Worm (Caenorhabditis elegans): Measurements from ENCODE around the gene C15H9.3.

Gene C15H9.3

DNA sequence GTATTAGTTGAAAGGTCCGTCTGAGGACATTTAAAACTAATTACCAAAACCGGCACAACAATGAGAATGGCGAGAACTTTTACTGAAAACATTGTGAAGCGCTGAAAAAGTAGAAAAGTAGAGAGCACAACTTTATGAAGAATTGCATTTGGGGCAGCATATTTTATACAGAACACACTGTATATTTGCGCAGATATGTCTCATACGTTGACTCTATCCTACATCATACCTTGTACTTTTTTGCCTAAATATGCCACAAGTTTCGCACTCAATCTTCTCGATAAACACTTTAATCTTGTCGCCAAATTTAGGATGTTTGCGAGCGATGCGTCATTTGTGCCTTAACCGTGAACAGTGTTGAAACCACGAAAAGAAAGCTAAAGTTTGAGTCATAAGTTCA, 12.3 kb upstream of the C15H9.3 start, which contains the start of gene C15H9.11:
Gene C15H9.11 (minus strand): TSS at position 101 of the 400 bp plus-strand sequence.
- TF ChIP-seq unc-62 (GFP tag; optimal IDR thresholded peaks at IDR 0.05) = no peak

DNA sequence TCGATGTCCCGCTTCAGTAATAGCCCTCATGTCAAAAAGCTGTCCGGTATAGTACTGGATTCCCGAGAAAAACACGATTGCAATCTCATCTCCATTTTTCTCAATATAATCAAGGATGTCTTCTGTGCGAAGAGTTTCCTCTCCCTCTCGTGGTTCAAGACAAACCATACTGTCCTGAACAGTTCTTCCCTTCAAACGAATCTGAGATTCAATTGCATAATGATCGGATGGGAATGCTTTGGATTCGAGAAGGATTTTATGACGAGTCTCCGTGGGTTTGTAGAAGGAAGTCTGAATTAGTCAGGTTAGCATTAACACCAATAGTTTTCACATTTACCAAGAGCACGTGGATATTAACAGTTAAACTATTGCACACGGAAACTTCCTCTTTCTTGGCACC, 7.6 kb upstream of the C15H9.3 start:
- TF ChIP-seq unc-62 (GFP tag; optimal IDR thresholded peaks at IDR 0.05) = no peak

DNA sequence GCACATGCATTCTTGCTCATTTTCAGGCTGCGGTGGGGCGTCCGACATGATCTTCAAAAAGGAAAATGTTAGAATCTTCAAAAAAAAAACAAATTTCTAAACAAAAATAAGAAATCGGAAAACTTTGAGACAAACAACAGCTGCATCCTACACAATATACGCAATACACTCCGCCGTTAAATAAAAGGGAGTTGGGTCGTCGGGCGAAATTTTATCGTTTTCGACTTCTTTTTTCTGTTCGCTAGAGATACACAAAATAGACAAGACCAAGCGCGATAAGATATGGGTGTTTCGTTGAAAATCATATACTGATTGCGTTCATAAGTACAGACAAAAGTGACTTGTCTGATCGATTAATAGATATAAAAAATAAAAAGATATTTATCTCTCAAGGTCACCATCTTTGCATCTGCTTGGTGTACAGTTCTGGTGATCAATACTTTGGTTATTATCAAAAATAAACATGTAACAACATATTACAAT, 6.3 kb upstream of the C15H9.3 start, which contains the start of gene kynu-1:
Gene kynu-1 (minus strand): TSS at position 51 of the 483 bp plus-strand sequence.
- no peak for TF ChIP-seq unc-62 (GFP tag; optimal IDR thresholded peaks at IDR 0.05)

DNA sequence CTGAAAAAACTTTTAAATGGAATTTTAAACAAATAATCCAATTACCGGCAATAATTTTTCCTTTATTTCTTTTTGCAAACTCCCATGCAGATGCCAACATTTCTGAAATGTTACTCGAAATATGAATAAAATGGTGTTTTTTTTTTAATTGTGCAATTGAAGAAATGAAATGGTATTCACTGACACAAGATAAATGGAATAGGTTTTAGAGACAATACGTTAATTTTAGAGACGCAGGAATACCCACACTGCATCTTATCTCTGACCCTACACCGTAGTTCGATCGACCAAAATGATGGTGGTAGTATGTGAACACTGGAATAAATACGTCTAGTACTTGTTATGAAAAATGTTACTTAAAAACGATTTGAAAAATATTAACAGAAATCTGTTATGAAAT, 2.8 kb upstream of the C15H9.3 start, which contains the start of gene prx-3:
Gene prx-3 (minus strand): TSS at position 101 of the 400 bp plus-strand sequence.
- no peak for TF ChIP-seq unc-62 (GFP tag; optimal IDR thresholded peaks at IDR 0.05)

DNA sequence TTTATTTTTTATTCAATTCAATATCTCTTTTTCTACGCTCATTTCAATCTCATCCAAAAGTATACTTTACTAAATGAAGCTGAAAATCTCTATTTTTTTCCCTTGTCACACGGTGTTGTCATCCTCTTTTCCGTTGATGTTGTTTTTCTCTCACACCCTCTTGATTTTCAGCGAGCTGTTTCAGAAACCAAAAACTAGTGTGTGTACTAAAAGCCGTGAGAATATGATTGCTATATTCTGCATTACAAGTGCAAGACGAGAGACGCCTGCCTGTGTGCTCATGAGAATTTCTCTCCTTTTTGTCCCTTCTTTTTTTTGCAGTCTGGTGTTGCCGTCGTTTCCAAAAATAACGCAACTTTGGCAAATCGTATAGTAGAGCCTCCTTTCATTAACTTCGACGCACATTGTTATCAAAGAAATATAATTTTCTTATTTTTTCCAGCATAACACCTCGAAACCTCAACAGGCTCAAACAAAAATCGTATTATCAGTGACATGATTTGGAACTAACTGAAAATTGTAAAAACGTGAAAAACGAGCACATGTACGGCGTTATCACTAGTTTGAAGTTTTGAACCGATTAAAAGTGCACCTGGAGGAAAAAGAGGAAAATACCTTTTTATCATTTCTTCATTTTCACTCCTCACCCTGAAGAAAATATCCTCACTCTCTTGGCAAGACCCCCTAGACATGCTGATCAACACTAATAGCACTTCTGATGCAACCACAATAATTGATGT, 2.7 kb downstream of the C15H9.3 start, which contains the start of gene C15H9.2:
Gene C15H9.2 (plus strand): TSS at position 441 of the 740 bp plus-strand sequence.
- no peak for TF ChIP-seq unc-62 (GFP tag; optimal IDR thresholded peaks at IDR 0.05)

DNA sequence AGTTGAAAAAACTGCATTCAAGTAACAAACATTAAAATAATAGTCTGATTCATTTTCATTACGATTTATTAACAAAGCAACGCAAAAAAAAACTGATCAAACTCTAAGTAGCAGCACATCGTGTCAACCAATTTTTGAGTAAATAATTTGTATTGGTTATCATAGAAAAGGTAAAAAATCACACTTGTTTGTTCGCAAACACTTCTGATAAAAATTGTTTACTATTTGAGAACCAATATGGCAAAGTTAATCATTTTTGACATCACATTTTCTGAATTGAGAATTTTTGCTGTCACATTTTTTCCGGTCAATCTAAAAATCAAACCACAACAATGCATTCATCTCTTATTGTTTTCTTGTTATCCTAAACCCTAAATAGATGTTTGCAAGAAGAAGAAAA, 5.7 kb downstream of the C15H9.3 start:
- TF ChIP-seq unc-62 (GFP tag; optimal IDR thresholded peaks at IDR 0.05) = no peak

DNA sequence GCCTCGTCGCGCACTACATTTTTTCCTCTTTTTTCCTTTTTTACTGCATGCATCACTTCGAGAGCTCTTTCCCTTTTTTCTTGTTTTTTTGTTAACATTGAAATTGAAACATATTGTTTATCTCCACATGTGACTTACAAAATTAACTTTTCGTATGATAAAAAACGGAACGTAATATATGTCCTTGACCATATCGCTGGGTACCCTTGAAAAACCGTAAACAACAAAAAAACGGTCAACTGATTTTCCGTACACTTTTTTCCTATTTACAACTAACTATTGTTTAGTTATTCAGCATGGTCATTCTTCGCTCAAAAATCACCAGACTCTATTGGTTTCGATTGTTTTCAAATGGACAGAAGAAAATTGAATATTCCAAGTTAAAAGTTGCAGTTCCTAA, 6.4 kb downstream of the C15H9.3 start, which contains the start of gene nnt-1:
Gene nnt-1 (plus strand): TSS at position 286 of the 400 bp plus-strand sequence.
- TF ChIP-seq unc-62 (GFP tag; optimal IDR thresholded peaks at IDR 0.05) = no peak

DNA sequence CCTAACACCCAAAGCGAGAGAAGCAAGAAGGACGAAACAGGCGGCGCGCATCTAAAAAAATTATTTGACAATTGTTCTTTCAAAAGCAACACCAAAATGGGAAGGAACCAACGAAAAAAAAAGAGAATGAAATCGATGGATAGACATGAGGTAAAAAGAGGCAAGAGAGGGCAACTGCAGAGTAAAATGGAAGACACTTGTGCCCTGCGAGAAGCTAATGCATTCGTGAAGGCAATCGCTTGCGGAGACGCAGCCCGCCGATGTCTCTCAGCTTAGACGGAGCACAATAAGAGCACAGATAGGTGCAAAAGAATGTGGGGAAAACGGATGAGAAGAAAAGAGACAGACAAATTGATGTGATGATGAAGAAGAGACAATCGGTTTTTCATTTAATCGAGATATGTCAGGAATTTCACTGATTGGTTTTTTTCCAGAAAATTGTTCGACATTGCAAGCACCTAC, 12.7 kb downstream of the C15H9.3 start, which contains the start of gene C15H9.9:
Gene C15H9.9 (minus strand): TSS at position 51 of the 462 bp plus-strand sequence.
- no peak for TF ChIP-seq unc-62 (GFP tag; optimal IDR thresholded peaks at IDR 0.05)

DNA sequence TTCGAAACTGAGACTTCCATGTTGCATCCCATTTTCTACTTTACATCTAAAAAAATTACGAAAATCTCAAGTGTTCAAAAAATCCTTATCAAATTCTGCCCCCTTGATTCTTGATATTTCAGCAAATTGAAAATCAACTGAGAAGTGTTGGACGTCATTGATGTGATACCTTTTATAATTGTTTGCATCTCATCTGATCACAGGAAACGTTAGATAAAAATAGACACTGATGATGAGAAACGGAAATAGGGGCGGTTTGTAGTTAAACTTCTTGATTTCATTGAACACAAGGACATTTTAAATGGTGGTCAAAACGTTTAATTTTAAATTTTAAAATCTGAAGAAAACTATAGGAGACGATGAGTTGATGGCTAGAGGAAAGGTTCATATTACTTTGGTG, 13.2 kb downstream of the C15H9.3 start:
- no peak for TF ChIP-seq unc-62 (GFP tag; optimal IDR thresholded peaks at IDR 0.05)

DNA sequence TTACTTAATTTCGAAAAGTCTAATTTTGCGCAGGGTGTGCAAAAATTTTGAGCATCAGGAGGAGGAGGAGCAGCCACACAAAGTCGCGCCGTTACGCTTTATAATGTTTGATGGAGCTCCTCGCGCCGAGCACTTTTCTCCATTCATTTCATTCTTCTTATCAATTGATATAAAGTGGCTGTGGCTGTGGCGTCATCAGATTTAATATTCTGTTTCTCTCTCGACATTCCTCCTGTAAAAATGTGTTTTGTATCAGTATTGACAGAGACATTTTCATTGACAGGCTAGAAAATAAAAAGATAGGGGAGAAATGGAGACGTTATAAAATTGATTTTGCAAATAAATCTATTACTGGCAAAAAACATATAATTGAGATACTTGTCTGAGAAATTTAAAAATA, 13.7 kb downstream of the C15H9.3 start:
- TF ChIP-seq unc-62 (GFP tag; optimal IDR thresholded peaks at IDR 0.05) = no peak

DNA sequence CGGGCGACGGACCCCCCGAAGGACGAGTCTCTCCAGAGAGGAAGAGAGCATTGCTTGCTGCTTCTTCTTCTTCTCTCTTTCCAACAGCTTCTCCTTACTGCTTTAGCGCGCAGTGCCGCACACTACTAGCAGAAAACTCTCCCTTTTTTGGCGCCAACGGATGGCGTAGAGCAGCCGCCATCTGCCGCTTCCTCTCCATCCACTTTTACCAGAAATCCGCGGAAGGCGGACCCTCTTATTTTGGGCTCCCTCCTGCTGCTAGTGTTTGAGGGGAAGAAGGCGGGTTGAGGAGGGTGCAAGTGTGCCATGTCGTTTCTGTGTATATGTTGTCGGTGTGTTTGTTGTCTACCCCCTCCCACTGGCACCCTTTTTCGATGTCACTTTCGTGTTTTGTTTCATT, 18.8 kb downstream of the C15H9.3 start:
- TF ChIP-seq unc-62 (GFP tag; optimal IDR thresholded peaks at IDR 0.05) = no peak

DNA sequence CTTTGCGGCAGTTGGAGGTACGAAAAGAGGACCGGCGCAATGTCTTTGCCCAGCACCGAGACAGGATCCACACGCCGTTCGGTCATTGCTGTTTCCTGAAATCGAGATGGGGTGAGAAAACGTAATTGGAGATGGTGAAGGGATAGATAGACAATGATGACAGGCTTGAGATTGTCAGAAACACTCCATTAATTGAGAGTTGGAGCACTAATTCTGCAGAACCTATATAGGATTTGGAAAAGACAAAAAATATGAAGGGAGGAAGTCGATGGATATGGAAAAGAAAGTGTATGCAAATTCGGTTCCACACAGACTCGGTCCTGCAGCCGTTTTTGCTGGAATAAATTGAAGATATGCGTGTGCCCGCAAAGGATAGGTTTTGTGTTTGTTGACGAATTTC, 22.6 kb downstream of the C15H9.3 start, which contains the start of gene Y72A10A.1:
Gene Y72A10A.1 (minus strand): TSS at position 101 of the 400 bp plus-strand sequence.
- no peak for TF ChIP-seq unc-62 (GFP tag; optimal IDR thresholded peaks at IDR 0.05)

DNA sequence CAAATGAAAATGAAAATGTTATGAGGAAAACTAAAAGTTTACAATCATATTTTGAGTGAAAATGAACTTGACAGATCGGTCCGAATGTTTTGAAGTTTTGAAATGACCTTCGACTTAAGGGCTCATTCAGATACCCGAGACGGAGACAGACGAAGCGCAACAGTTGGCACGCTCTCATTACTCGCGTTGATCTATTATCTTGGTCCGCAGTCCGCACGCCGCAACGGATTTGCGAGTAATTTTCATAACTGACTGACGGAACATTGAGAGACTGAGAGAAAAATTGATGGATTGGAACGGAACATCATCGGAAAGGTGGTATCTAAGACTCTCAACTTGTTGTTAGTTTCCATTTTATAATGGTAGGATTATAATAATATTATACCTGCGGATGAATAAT, 30.3 kb downstream of the C15H9.3 start:
- no peak for TF ChIP-seq unc-62 (GFP tag; optimal IDR thresholded peaks at IDR 0.05)

DNA sequence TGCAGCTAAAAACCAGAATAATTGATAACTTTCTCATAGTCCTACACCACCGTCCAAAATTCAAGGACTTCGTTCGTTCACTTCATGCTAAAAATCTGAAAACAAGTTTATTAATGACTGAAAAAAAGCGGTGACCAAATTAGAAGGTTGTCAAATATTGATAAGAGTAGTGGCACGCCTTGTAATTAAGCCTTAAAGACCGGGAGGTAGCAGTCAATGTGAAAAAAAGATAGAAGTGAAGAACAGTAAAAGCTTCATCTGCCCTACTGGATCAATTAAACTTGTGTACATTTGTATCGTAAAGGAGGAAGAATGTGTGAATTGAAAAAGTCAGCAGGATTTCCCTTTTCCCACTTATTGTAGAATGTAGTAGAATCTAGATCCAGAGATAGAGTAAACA, 34.8 kb downstream of the C15H9.3 start, which contains the start of gene tag-275:
Gene tag-275 (minus strand): TSS at position 101 of the 400 bp plus-strand sequence.
- TF ChIP-seq unc-62 (GFP tag; optimal IDR thresholded peaks at IDR 0.05) = no peak

DNA sequence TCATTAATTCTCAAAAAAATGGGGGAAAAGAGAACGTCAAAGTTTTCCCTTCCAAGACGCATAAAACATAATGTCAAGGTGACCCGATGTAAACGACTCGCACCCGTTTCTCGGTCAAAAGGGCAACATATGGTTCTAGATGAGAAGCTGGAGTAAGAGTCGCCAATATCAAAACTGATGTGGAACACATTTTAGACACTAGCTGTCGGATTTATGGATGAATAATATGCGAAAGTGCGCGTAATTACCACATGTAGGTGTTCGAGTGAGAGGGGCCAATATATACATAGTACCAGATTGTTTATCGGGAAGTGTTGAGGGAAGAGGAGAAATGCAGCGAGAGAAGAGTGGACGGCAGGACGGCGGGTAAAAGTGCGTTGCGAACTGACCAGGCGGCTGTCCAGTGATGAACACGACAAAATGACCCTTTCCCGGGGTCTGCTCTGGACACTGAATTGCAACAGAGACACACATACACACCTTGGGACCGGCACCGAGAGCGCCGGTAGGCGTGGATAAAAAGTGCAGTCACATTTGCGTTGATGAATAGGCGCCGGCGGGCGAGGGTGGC, 35.4 kb downstream of the C15H9.3 start:
- TF ChIP-seq unc-62 (GFP tag; optimal IDR thresholded peaks at IDR 0.05) = no peak

DNA sequence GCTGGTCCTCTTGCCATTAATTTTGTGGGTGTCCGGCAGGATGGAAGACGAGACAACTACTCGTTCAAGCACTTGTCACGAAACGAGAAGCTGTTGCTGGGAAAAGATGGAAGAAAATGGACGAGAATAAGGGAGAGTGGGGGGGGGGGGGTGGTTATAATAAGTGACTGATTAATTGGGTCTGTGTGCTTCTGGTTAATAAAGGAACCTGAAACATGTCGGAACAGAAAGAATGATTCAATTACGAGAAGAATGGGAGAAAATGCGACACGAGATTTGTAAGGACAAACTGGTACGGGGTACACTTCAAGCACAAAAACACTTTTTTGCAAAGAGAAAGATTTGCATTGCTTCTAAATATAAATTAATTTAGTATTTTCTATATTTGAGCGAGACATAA, 39.8 kb downstream of the C15H9.3 start:
- TF ChIP-seq unc-62 (GFP tag; optimal IDR thresholded peaks at IDR 0.05) = no peak
